Fruit fly (Drosophila melanogaster) whole organism, embryonic: ENCODE measurements around the gene sdk.

ENCODE experiments used
- B-H2 ChIP-seq: fragments of 200-800 bp; sonication (Bioruptor generic); optimal IDR thresholded peaks from 2 replicates; lab custom pipeline; 2018; ENCODE audit warnings: missing biosample characterization, mild to moderate bottlenecking, missing genetic modification characterization
- BEAF-32 ChIP-seq: fragments of 200-800 bp; sonication (Bioruptor generic); optimal IDR thresholded peaks from 3 replicates; lab custom pipeline; 2017; ENCODE audit warnings: missing biosample characterization, missing genetic modification characterization, mild to moderate bottlenecking, moderate library complexity, missing genetic modification reagents
- Blimp-1 ChIP-seq: fragments of 200-800 bp; sonication (Bioruptor generic); optimal IDR thresholded peaks from 3 replicates; lab custom pipeline; 2018; ENCODE audit warnings: missing biosample characterization, missing genetic modification characterization, mild to moderate bottlenecking, moderate library complexity, missing genetic modification reagents
- CG10979 ChIP-seq: fragments of 200-800 bp; sonication (Bioruptor generic); optimal IDR thresholded peaks from 2 replicates; lab custom pipeline; 2018; ENCODE audit warnings: missing biosample characterization, mild to moderate bottlenecking, missing genetic modification characterization, moderate library complexity
- CG13287 ChIP-seq: fragments of 200-800 bp; sonication (Bioruptor generic); IDR thresholded peaks from 2 replicates; pipeline ENCODE4 v1.3.6; 2022; ENCODE audit warnings: missing biosample characterization, missing genetic modification characterization; ENCODE audit not compliant: partially characterized antibody
- CG13775 ChIP-seq: fragments of 200-800 bp; sonication (Bioruptor generic); optimal IDR thresholded peaks from 3 replicates; lab custom pipeline; 2017; ENCODE audit warnings: missing biosample characterization, mild to moderate bottlenecking, missing genetic modification characterization
- CG15011 ChIP-seq: fragments of 200-800 bp; sonication (Bioruptor generic); optimal IDR thresholded peaks from 3 replicates; lab custom pipeline; 2018; ENCODE audit warnings: missing biosample characterization, mild to moderate bottlenecking, missing genetic modification characterization
- CG15696 ChIP-seq: fragments of 200-800 bp; sonication (Bioruptor generic); optimal IDR thresholded peaks from 2 replicates; lab custom pipeline; 2019; ENCODE audit warnings: missing biosample characterization, mild to moderate bottlenecking, missing genetic modification characterization, moderate library complexity
- CG17612 ChIP-seq: fragments of 200-800 bp; sonication (Bioruptor generic); IDR thresholded peaks from 2 replicates; pipeline ENCODE4 v1.3.6; 2022; ENCODE audit warnings: missing biosample characterization, missing genetic modification characterization
- CG18599 ChIP-seq: fragments of 200-800 bp; sonication (Bioruptor generic); optimal IDR thresholded peaks from 3 replicates; lab custom pipeline; 2017; ENCODE audit warnings: missing biosample characterization, missing genetic modification characterization, mild to moderate bottlenecking, moderate library complexity, missing genetic modification reagents
- CG2678 ChIP-seq: fragments of 200-800 bp; sonication (Bioruptor generic); optimal IDR thresholded peaks from 3 replicates; lab custom pipeline; 2019; ENCODE audit warnings: missing biosample characterization, mild to moderate bottlenecking, missing genetic modification characterization, moderate library complexity
- CG2712 ChIP-seq: fragments of 200-800 bp; optimal IDR thresholded peaks from 3 replicates; lab custom pipeline; 2019; ENCODE audit warnings: missing biosample characterization, mild to moderate bottlenecking, missing genetic modification characterization, moderate library complexity
- CG8089 ChIP-seq: fragments of 200-800 bp; sonication (Bioruptor generic); optimal IDR thresholded peaks from 3 replicates; lab custom pipeline; 2016; ENCODE audit warnings: missing biosample characterization, missing genetic modification characterization
- CG9609 ChIP-seq: fragments of 200-800 bp; sonication (Bioruptor generic); optimal IDR thresholded peaks from 3 replicates; lab custom pipeline; 2016; ENCODE audit warnings: missing biosample characterization, missing genetic modification characterization
- CG9932 ChIP-seq: fragments of 200-800 bp; sonication (Bioruptor generic); IDR thresholded peaks from 2 replicates; pipeline ENCODE4 v1.3.6; 2022; ENCODE audit warnings: missing biosample characterization, missing genetic modification characterization
- D19A ChIP-seq: fragments of 200-800 bp; optimal IDR thresholded peaks from 3 replicates; lab custom pipeline; 2019; ENCODE audit warnings: missing biosample characterization, mild to moderate bottlenecking, missing genetic modification characterization, moderate library complexity
- Dbx ChIP-seq: fragments of 200-800 bp; sonication (Bioruptor generic); IDR thresholded peaks from 3 replicates; pipeline ENCODE4 v1.3.6; 2022; ENCODE audit warnings: missing biosample characterization, missing genetic modification characterization
- Dll ChIP-seq: fragments of 200-800 bp; sonication (Bioruptor generic); IDR thresholded peaks from 4 replicates; pipeline ENCODE4 v1.3.6; 2022; ENCODE audit warnings: missing biosample characterization, missing genetic modification characterization; ENCODE audit not compliant: partially characterized antibody
- Hsf ChIP-seq: fragments of 200-800 bp; sonication (Bioruptor generic); optimal IDR thresholded peaks from 3 replicates; lab custom pipeline; 2016; ENCODE audit warnings: missing biosample characterization, missing genetic modification characterization
- Med ChIP-seq: fragments of 200-800 bp; sonication (Bioruptor generic); peaks from one replicate; lab custom pipeline; 2016; ENCODE audit warnings: missing biosample characterization, missing genetic modification characterization, mild to moderate bottlenecking, inconsistent platforms, moderate library complexity
- Poxn ChIP-seq: fragments of 200-800 bp; sonication (Bioruptor generic); IDR thresholded peaks from 2 replicates; pipeline ENCODE4 v1.3.6; 2022; ENCODE audit warnings: missing biosample characterization, missing genetic modification characterization
- Scr ChIP-seq: fragments of 200-800 bp; sonication (Bioruptor generic); IDR thresholded peaks from 2 replicates; pipeline ENCODE4 v1.3.6; 2022; ENCODE audit warnings: missing biosample characterization, missing genetic modification characterization; ENCODE audit not compliant: partially characterized antibody
- Sry-δ ChIP-seq: fragments of 200-800 bp; sonication (Bioruptor generic); optimal IDR thresholded peaks from 2 replicates; lab custom pipeline; 2016; ENCODE audit warnings: missing biosample characterization, missing genetic modification characterization
- bab2 ChIP-seq: fragments of 200-800 bp; sonication (Bioruptor generic); optimal IDR thresholded peaks from 2 replicates; lab custom pipeline; 2016; ENCODE audit warnings: missing biosample characterization, missing genetic modification characterization
- bbx ChIP-seq: fragments of 200-800 bp; sonication (Bioruptor generic); IDR thresholded peaks from 2 replicates; pipeline ENCODE4 v1.3.6; 2022; ENCODE audit warnings: missing biosample characterization, missing genetic modification characterization; ENCODE audit not compliant: partially characterized antibody
- bsh ChIP-seq, 2 experiments: fragments of 200-800 bp; sonication (Bioruptor generic); optimal IDR thresholded peaks; 2 replicates each; lab custom pipeline; 2017 to 2018; ENCODE audit warnings: mild to moderate bottlenecking in 2 of 2, missing biosample characterization in 2 of 2, missing genetic modification characterization in 2 of 2, moderate library complexity in 1 of 2
- chm ChIP-seq: fragments of 200-800 bp; sonication (Bioruptor generic); IDR thresholded peaks from 2 replicates; pipeline ENCODE4 v1.3.6; 2022; ENCODE audit warnings: missing biosample characterization, missing genetic modification characterization
- crol ChIP-seq: fragments of 200-800 bp; sonication (Bioruptor generic); IDR thresholded peaks from 2 replicates; pipeline ENCODE4 v1.3.6; 2022; ENCODE audit warnings: missing biosample characterization, missing genetic modification characterization
- dan ChIP-seq: fragments of 200-800 bp; sonication (Bioruptor generic); IDR thresholded peaks from 2 replicates; pipeline ENCODE4 v1.3.6; 2022; ENCODE audit warnings: missing biosample characterization, missing genetic modification characterization
- eve ChIP-seq, 2 experiments: fragments of >200 bp; optimal IDR thresholded peaks; 2 replicates each; lab custom pipeline; 2017; ENCODE audit warnings: missing biosample characterization in 2 of 2, missing genetic modification characterization in 2 of 2
- gce ChIP-seq: fragments of 200-800 bp; sonication (Bioruptor generic); IDR thresholded peaks from 3 replicates; pipeline ENCODE4 v1.3.6; 2022; ENCODE audit warnings: missing biosample characterization, missing genetic modification characterization
- gcm ChIP-seq: fragments of 200-800 bp; sonication (Bioruptor generic); optimal IDR thresholded peaks from 2 replicates; lab custom pipeline; 2019; ENCODE audit warnings: missing biosample characterization, mild to moderate bottlenecking, missing genetic modification characterization, moderate library complexity
- gem ChIP-seq: fragments of 200-800 bp; sonication (Bioruptor generic); optimal IDR thresholded peaks from 2 replicates; lab custom pipeline; 2019; ENCODE audit warnings: missing biosample characterization, mild to moderate bottlenecking, missing genetic modification characterization, moderate library complexity
- ind ChIP-seq: fragments of 200-800 bp; sonication (Bioruptor generic); optimal IDR thresholded peaks from 3 replicates; lab custom pipeline; 2016; ENCODE audit warnings: missing biosample characterization, missing genetic modification characterization
- knrl ChIP-seq: fragments of 200-800 bp; sonication (Bioruptor generic); IDR thresholded peaks from 3 replicates; pipeline ENCODE4 v1.3.6; 2022; ENCODE audit warnings: missing biosample characterization, missing genetic modification characterization; ENCODE audit not compliant: partially characterized antibody
- lab ChIP-seq: fragments of 200-800 bp; sonication (Bioruptor generic); optimal IDR thresholded peaks from 3 replicates; lab custom pipeline; 2017; ENCODE audit warnings: missing biosample characterization, missing genetic modification characterization, mild to moderate bottlenecking, moderate library complexity, missing genetic modification reagents
- prd ChIP-seq, 3 experiments: fragments of >200 bp in 2 of 3; fragments of 200-800 bp in 1 of 3; sonication (Bioruptor generic) in 1 of 3; optimal IDR thresholded peaks in 2 of 3; IDR thresholded peaks in 1 of 3; 2 replicates in 2 of 3; 3 replicates in 1 of 3; pipeline versions ENCODE4 v1.3.6 to Lab custom; 2017 to 2022; ENCODE audit warnings: missing biosample characterization in 1 of 3, missing genetic modification characterization in 1 of 3
- row ChIP-seq: fragments of 200-800 bp; sonication (Bioruptor generic); IDR thresholded peaks from 3 replicates; pipeline ENCODE4 v1.3.6; 2022; ENCODE audit warnings: missing biosample characterization, missing genetic modification characterization
- usp ChIP-seq: fragments of >200 bp; optimal IDR thresholded peaks from 2 replicates; lab custom pipeline; 2017; ENCODE audit warnings: missing biosample characterization, missing genetic modification characterization
- zen ChIP-seq: fragments of 200-800 bp; sonication (Bioruptor generic); optimal IDR thresholded peaks from 3 replicates; lab custom pipeline; 2018; ENCODE audit warnings: missing biosample characterization, mild to moderate bottlenecking, missing genetic modification characterization, moderate library complexity

The sdk gene

dm6 chrX:711852-712251 lies 25.2 kb downstream of the sdk start (continued):
- TF ChIP-seq CG13775 (GFP tag; lab: Kevin White, UChicago): no peak
- TF ChIP-seq CG9609 (GFP tag; lab: Kevin White, UChicago): no peak

- TF ChIP-seq Scr (GFP tag; lab: Robert Waterston, UW): peak; percentile 39; the same call in 1 of the 2 replicates
- TF ChIP-seq B-H2 (GFP tag; lab: Kevin White, UChicago): no peak
- 0 out of 2 replicates have a peak, but pooled peaks have one; percentile 9 for TF ChIP-seq bbx
- peak in 1 of 2 experiments; percentile 0 for TF ChIP-seq bsh (GFP tag; optimal IDR thresholded peaks at IDR 0.05; lab: Kevin White, UChicago)
- TF ChIP-seq dan (GFP tag; lab: Robert Waterston, UW): no peak
- no peak for TF ChIP-seq ind
- TF ChIP-seq chm (GFP tag; lab: Robert Waterston, UW): no peak
- TF ChIP-seq CG15011 (GFP tag; lab: Kevin White, UChicago): no peak
- peak; percentile 15 for TF ChIP-seq gem (tag; lab: Kevin White, UChicago)
- TF ChIP-seq D19A (tag; lab: Kevin White, UChicago): peak; percentile 12
- TF ChIP-seq CG10979 (tag; lab: Kevin White, UChicago): no peak
- no peak for TF ChIP-seq CG8089
- no peak for TF ChIP-seq bab2 (GFP tag; lab: Kevin White, UChicago)
- peak in 1 of 2 experiments; percentile 61 for TF ChIP-seq eve (GFP tag; optimal IDR thresholded peaks at IDR 0.05; lab: Kevin White, UChicago)
- peak; percentile 26 for TF ChIP-seq Sry-δ
- TF ChIP-seq CG18599: peak; percentile 5
- 0 out of 2 replicates have a peak, but pooled peaks have one; percentile 18 for TF ChIP-seq CG9932
- TF ChIP-seq prd (optimal IDR thresholded peaks at IDR 0.05; lab: Kevin White, UChicago): no peak
- 0 out of 3 replicates have a peak, but pooled peaks have one; percentile 15 for TF ChIP-seq prd (GFP tag; IDR thresholded peaks at IDR 0.05; lab: Robert Waterston, UW)
- TF ChIP-seq gce (GFP tag; lab: Robert Waterston, UW): no peak
- peak; percentile 10 for TF ChIP-seq CG2678 (tag; lab: Kevin White, UChicago)
- TF ChIP-seq gcm: peak; percentile 66
- TF ChIP-seq Poxn: no peak
- no peak for TF ChIP-seq Hsf (GFP tag; lab: Kevin White, UChicago)
- TF ChIP-seq CG13287 (GFP tag; lab: Robert Waterston, UW): peak; percentile 37; the same call in 1 of the 2 replicates
- 0 out of 3 replicates have a peak, but pooled peaks have one; percentile 16 for TF ChIP-seq knrl (GFP tag; lab: Robert Waterston, UW)
- TF ChIP-seq CG15696 (tag; lab: Kevin White, UChicago): no peak
- TF ChIP-seq BEAF-32 (GFP tag; lab: Kevin White, UChicago): peak; percentile 46
- TF ChIP-seq Dbx (GFP tag; lab: Robert Waterston, UW): no peak
- TF ChIP-seq Dll (GFP tag; lab: Robert Waterston, UW): peak; percentile 38; the same call in 1 of the 4 replicates
- peak; percentile 74 for TF ChIP-seq Med (GFP tag; lab: Kevin White, UChicago)
- TF ChIP-seq row (GFP tag; lab: Robert Waterston, UW): peak; percentile 38; the same call in 2 of the 3 replicates
- no peak for TF ChIP-seq zen (tag; lab: Kevin White, UChicago)
- TF ChIP-seq usp (GFP tag; lab: Kevin White, UChicago): no peak
- peak; percentile 21 for TF ChIP-seq lab (GFP tag; lab: Kevin White, UChicago)
- no peak for TF ChIP-seq CG17612 (GFP tag; lab: Robert Waterston, UW)
- TF ChIP-seq crol (GFP tag; lab: Robert Waterston, UW): peak; percentile 80
- peak; percentile 25 for TF ChIP-seq CG2712 (tag; lab: Kevin White, UChicago)
- TF ChIP-seq Blimp-1 (GFP tag; lab: Kevin White, UChicago): peak; percentile 5
These were observed 26.7 kb downstream of the sdk start for dm6 chrX:713249-713898.
